Worm (Caenorhabditis elegans) whole organism, L4 larva: ENCODE data around the gene rhgf-1.

ENCODE experiments used
- D1046.2 ChIP-seq: fragments of 200-800 bp; sonication (Bioruptor generic); IDR thresholded peaks from 2 replicates; pipeline ENCODE4 v1.3.6; 2022; ENCODE audit warnings: missing genetic modification characterization, missing compliant biosample characterization
- F10B5.3 ChIP-seq: sonication (generic microtip); optimal IDR thresholded peaks from 2 replicates; lab custom pipeline; 2016; ENCODE audit warnings: mild to moderate bottlenecking, missing genetic modification characterization, missing compliant biosample characterization
- F49E8.2 ChIP-seq: sonication (generic microtip); optimal IDR thresholded peaks from 2 replicates; lab custom pipeline; 2016; ENCODE audit warnings: missing compliant biosample characterization, mild to moderate bottlenecking, missing genetic modification characterization, borderline replicate concordance
- T26A8.4 ChIP-seq: fragments of 200-800 bp; sonication (Bioruptor generic); IDR thresholded peaks from 2 replicates; pipeline ENCODE4 v1.3.6; 2022; ENCODE audit warnings: missing genetic modification characterization, missing compliant biosample characterization
- Y48G9A.11 ChIP-seq: fragments of 200-800 bp; sonication (Bioruptor generic); IDR thresholded peaks from 2 replicates; pipeline ENCODE4 v1.3.6; 2022; ENCODE audit warnings: missing genetic modification reagents, missing genetic modification characterization, missing compliant biosample characterization
- ceh-20 ChIP-seq: fragments of 200-800 bp; sonication (Bioruptor generic); IDR thresholded peaks from 2 replicates; pipeline ENCODE4 v1.3.6; 2022; ENCODE audit warnings: missing genetic modification reagents, missing genetic modification characterization, missing compliant biosample characterization
- cey-2 ChIP-seq: sonication (generic microtip); optimal IDR thresholded peaks from 3 replicates; lab custom pipeline; 2017; ENCODE audit warnings: missing genetic modification characterization, mild to moderate bottlenecking, missing compliant biosample characterization, antibody characterized with exemption, borderline replicate concordance; ENCODE audit not compliant: insufficient read depth
- ctbp-1 ChIP-seq: fragments of 200-800 bp; sonication (Bioruptor generic); IDR thresholded peaks from 2 replicates; pipeline ENCODE4 v1.3.6; 2022; ENCODE audit warnings: missing genetic modification reagents, missing genetic modification characterization, missing compliant biosample characterization
- daf-16 ChIP-seq, 3 experiments: sonication (generic microtip); optimal IDR thresholded peaks; 2 replicates each; lab custom pipeline; 2016 to 2017; ENCODE audit warnings: missing genetic modification characterization in 3 of 3, missing genetic modification reagents in 3 of 3, mild to moderate bottlenecking in 2 of 3, missing compliant biosample characterization in 2 of 3, missing biosample characterization in 1 of 3, moderate library complexity in 1 of 3
- dmd-6 ChIP-seq: fragments of 200-800 bp; sonication (Bioruptor generic); IDR thresholded peaks from 2 replicates; pipeline ENCODE4 v1.3.6; 2022; ENCODE audit warnings: missing genetic modification reagents, missing genetic modification characterization, missing compliant biosample characterization
- dmd-8 ChIP-seq: fragments of 200-800 bp; sonication (Bioruptor generic); IDR thresholded peaks from 2 replicates; pipeline ENCODE4 v1.3.6; 2022; ENCODE audit warnings: missing genetic modification characterization, missing compliant biosample characterization
- dpl-1 ChIP-seq: fragments of 150-350 bp; optimal IDR thresholded peaks from 2 replicates; lab custom pipeline; 2014; ENCODE audit warnings: missing biosample characterization, missing genetic modification reagents, missing genetic modification characterization
- duxl-1 ChIP-seq: sonication (generic microtip); optimal IDR thresholded peaks from 2 replicates; lab custom pipeline; 2016; ENCODE audit warnings: mild to moderate bottlenecking, missing genetic modification characterization, moderate library complexity, missing compliant biosample characterization; ENCODE audit not compliant: poor library complexity
- dve-1 ChIP-seq: sonication (generic microtip); optimal IDR thresholded peaks from 2 replicates; lab custom pipeline; 2017; ENCODE audit warnings: antibody characterized with exemption, mild to moderate bottlenecking, missing genetic modification characterization, missing compliant biosample characterization; ENCODE audit not compliant: insufficient read depth
- hif-1 ChIP-seq, 2 experiments: sonication (generic microtip); optimal IDR thresholded peaks; 2 replicates each; lab custom pipeline; 2016 to 2017; ENCODE audit warnings: missing compliant biosample characterization in 2 of 2, missing genetic modification characterization in 2 of 2, missing genetic modification reagents in 2 of 2, missing genotype in 2 of 2, mild to moderate bottlenecking in 1 of 2
- hlh-11 ChIP-seq: fragments of 200-800 bp; sonication (Bioruptor generic); optimal IDR thresholded peaks from 2 replicates; lab custom pipeline; 2018; ENCODE audit warnings: mild to moderate bottlenecking, missing genetic modification characterization, missing compliant biosample characterization
- hlh-30 ChIP-seq: sonication (generic microtip); optimal IDR thresholded peaks from 2 replicates; lab custom pipeline; 2017; ENCODE audit warnings: antibody characterized with exemption, mild to moderate bottlenecking, missing genetic modification characterization, missing compliant biosample characterization; ENCODE audit not compliant: insufficient read depth
- hmg-1.1 ChIP-seq: fragments of 200-800 bp; sonication (Bioruptor generic); IDR thresholded peaks from 2 replicates; pipeline ENCODE4 v1.3.6; 2022; ENCODE audit warnings: missing genetic modification reagents, missing genetic modification characterization, missing compliant biosample characterization
- lsy-2 ChIP-seq, 2 experiments: fragments of 150-350 bp in 1 of 2; sonication (generic microtip) in 1 of 2; optimal IDR thresholded peaks; 2 replicates each; lab custom pipeline; 2014 to 2017; ENCODE audit warnings: missing biosample characterization in 2 of 2, missing genetic modification characterization in 2 of 2
- madf-9 ChIP-seq: fragments of 200-800 bp; sonication (Bioruptor generic); conservative IDR thresholded peaks from 2 replicates; pipeline ENCODE4 v1.3.6; 2022; ENCODE audit warnings: missing genetic modification reagents, missing genetic modification characterization, missing compliant biosample characterization
- mdl-1 ChIP-seq, 2 experiments: fragments of 150-350 bp in 1 of 2; sonication (generic microtip) in 1 of 2; optimal IDR thresholded peaks; 2 replicates each; lab custom pipeline; 2014 to 2017; ENCODE audit warnings: missing biosample characterization in 2 of 2, missing genetic modification characterization in 2 of 2
- mep-1 ChIP-seq: fragments of 150-350 bp; sonication (generic microtip); optimal IDR thresholded peaks from 3 replicates; lab custom pipeline; 2014; ENCODE audit warnings: missing biosample characterization, missing genetic modification characterization
- mes-2 ChIP-seq: sonication (generic microtip); optimal IDR thresholded peaks from 2 replicates; lab custom pipeline; 2016; ENCODE audit warnings: missing genotype, mild to moderate bottlenecking, missing genetic modification characterization, missing compliant biosample characterization; ENCODE audit not compliant: poor library complexity, severe bottlenecking
- mxl-3 ChIP-seq: fragments of 200-800 bp; sonication (Bioruptor generic); optimal IDR thresholded peaks from 2 replicates; lab custom pipeline; 2018; ENCODE audit warnings: mild to moderate bottlenecking, missing genetic modification characterization, missing compliant biosample characterization
- nhr-102 ChIP-seq: sonication (generic microtip); optimal IDR thresholded peaks from 2 replicates; lab custom pipeline; 2016; ENCODE audit warnings: mild to moderate bottlenecking, missing genetic modification characterization, moderate library complexity, missing compliant biosample characterization
- nhr-11 ChIP-seq: fragments of 150-350 bp; optimal IDR thresholded peaks from 2 replicates; lab custom pipeline; 2014; ENCODE audit warnings: missing biosample characterization, missing genetic modification characterization
- nhr-111 ChIP-seq: fragments of 200-800 bp; sonication (Bioruptor generic); optimal IDR thresholded peaks from 2 replicates; lab custom pipeline; 2018; ENCODE audit warnings: mild to moderate bottlenecking, missing genetic modification characterization, missing compliant biosample characterization
- nhr-237 ChIP-seq: sonication (generic microtip); optimal IDR thresholded peaks from 2 replicates; lab custom pipeline; 2017; ENCODE audit warnings: missing biosample characterization, missing genetic modification characterization
- nhr-28 ChIP-seq: fragments of 150-350 bp; optimal IDR thresholded peaks from 2 replicates; lab custom pipeline; 2014; ENCODE audit warnings: missing biosample characterization, missing genetic modification characterization
- nhr-6 ChIP-seq: fragments of 150-350 bp; optimal IDR thresholded peaks from 2 replicates; lab custom pipeline; 2014; ENCODE audit warnings: missing biosample characterization, missing genetic modification characterization
- nhr-77 ChIP-seq: fragments of 150-350 bp; optimal IDR thresholded peaks from 2 replicates; lab custom pipeline; 2014; ENCODE audit warnings: missing biosample characterization, missing genetic modification characterization
- pha-4 ChIP-seq, 2 experiments: fragments of 150-350 bp in 1 of 2; fragments of 200-800 bp in 1 of 2; sonication (Bioruptor generic) in 1 of 2; IDR thresholded peaks in 1 of 2; optimal IDR thresholded peaks in 1 of 2; 2 replicates each; pipeline versions ENCODE4 v1.3.6 to Lab custom; 2014 to 2022; ENCODE audit warnings: missing genetic modification characterization in 2 of 2, missing genetic modification reagents in 2 of 2, missing biosample characterization in 1 of 2, missing compliant biosample characterization in 1 of 2
- php-3 ChIP-seq: fragments of 200-800 bp; sonication (Bioruptor generic); IDR thresholded peaks from 2 replicates; pipeline ENCODE4 v1.3.6; 2022; ENCODE audit warnings: missing genetic modification reagents, missing genetic modification characterization, missing compliant biosample characterization
- pqm-1 ChIP-seq: sonication (generic microtip); optimal IDR thresholded peaks from 2 replicates; lab custom pipeline; 2017; ENCODE audit warnings: missing biosample characterization, missing genetic modification characterization
- rbr-2 ChIP-seq: sonication (generic microtip); optimal IDR thresholded peaks from 2 replicates; lab custom pipeline; 2016; ENCODE audit warnings: missing genotype, missing genetic modification characterization, missing compliant biosample characterization
- tra-1 ChIP-seq: fragments of 200-800 bp; sonication (Bioruptor generic); IDR thresholded peaks from 2 replicates; pipeline ENCODE4 v1.3.6; 2022; ENCODE audit warnings: missing genetic modification reagents, missing genetic modification characterization, missing compliant biosample characterization
- vab-7 ChIP-seq: fragments of 200-800 bp; sonication (Bioruptor generic); IDR thresholded peaks from 2 replicates; pipeline ENCODE4 v1.3.6; 2022; ENCODE audit warnings: missing genetic modification reagents, missing genetic modification characterization, missing compliant biosample characterization
- zag-1 ChIP-seq: fragments of 150-350 bp; optimal IDR thresholded peaks from 2 replicates; lab custom pipeline; 2014; ENCODE audit warnings: missing biosample characterization, missing genetic modification characterization
- zip-2 ChIP-seq: fragments of 150-350 bp; optimal IDR thresholded peaks from 2 replicates; lab custom pipeline; 2014; ENCODE audit warnings: missing biosample characterization, missing genetic modification characterization

The rhgf-1 gene

DNA sequence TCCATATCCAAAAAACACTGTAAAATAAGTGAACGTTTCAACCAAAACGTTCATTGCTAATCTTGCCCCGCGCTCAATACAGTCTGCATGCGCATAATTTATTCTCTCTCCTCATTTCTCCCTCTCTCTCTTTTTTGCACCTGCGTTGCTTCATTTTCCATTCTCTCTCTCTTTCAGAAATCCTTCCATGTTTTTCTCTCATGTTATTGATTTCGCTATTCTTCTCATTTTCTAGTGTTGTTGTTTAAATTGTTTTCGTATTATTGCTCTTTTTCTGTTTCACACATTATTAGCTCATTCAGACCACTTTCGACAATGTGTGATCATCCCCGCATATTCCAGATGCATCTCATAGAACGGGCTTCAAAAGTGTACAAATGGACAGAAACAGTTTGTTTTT is 30.0 kb downstream of the rhgf-1 start, which contains the start of gene phf-31:
phf-31 (plus strand) TSS at position 301 of the 400 bp plus-strand sequence.
- TF ChIP-seq ceh-20 (GFP tag; lab: Robert Waterston, UW) (no peak), php-3 (GFP tag; lab: Robert Waterston, UW) (no peak), duxl-1 (tag; lab: Kevin White, UChicago) (no peak), mes-2 (tag; lab: Kevin White, UChicago) (no peak), nhr-6 (tag; lab: Kevin White, UChicago) (no peak), D1046.2 (no peak), nhr-102 (tag; lab: Kevin White, UChicago) (no peak), cey-2 (tag; lab: Kevin White, UChicago) (no peak), nhr-237 (no peak), zag-1 (tag; lab: Kevin White, UChicago) (no peak), Y48G9A.11 (no peak), vab-7 (no peak), F10B5.3 (no peak), dmd-8 (no peak), pha-4 (GFP tag; IDR thresholded peaks at IDR 0.05; lab: Robert Waterston, UW) (no peak), pha-4 (tag; optimal IDR thresholded peaks at IDR 0.05; lab: Kevin White, UChicago) (no peak), hif-1 (tag; optimal IDR thresholded peaks at IDR 0.05; lab: Kevin White, UChicago) (no peak), zip-2 (tag; lab: Kevin White, UChicago) (no peak), nhr-111 (no peak), dmd-6 (GFP tag; lab: Robert Waterston, UW) (no peak), F49E8.2 (tag; lab: Kevin White, UChicago) (no peak)
- TF ChIP-seq, all 104 proteins: peak for 0

DNA sequence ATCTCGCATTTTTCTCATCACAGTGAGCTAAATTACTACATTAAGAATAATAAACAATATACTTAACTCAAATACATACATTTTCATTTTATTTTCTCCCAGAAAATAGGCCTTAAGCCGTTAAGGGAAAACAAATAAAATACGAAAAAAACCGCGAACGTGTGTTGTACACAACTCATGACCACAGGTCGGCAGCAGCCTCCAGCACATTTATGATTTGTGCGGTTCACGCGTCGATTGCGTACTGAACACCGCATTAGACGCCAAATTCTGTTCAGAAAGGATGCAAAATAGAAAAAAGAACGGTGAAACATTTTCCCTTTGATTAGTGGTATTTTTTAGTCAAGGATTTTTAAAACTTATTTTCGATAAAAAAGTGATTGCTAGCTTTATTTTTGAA is 32.5 kb downstream of the rhgf-1 start:
- TF ChIP-seq mdl-1 (tag; optimal IDR thresholded peaks at IDR 0.05; lab: Kevin White, UChicago) = peak in 1 of 2 experiments; percentile 25
- TF ChIP-seq T26A8.4 (GFP tag; lab: Robert Waterston, UW) = no peak
- TF ChIP-seq F10B5.3 = no peak
- TF ChIP-seq daf-16 (GFP tag; optimal IDR thresholded peaks at IDR 0.05; lab: Kevin White, UChicago) = no peak
- TF ChIP-seq daf-16 (tag; optimal IDR thresholded peaks at IDR 0.05; lab: Kevin White, UChicago) = peak; percentile 76
- TF ChIP-seq Y48G9A.11 = no peak
- no peak for TF ChIP-seq tra-1 (GFP tag; lab: Robert Waterston, UW)
- TF ChIP-seq dve-1 (tag; lab: Kevin White, UChicago) = peak; percentile 50
- no peak for TF ChIP-seq nhr-11
- peak in 1 of 2 experiments; percentile 39 for TF ChIP-seq lsy-2 (tag; optimal IDR thresholded peaks at IDR 0.05; lab: Kevin White, UChicago)
- TF ChIP-seq hif-1 (tag; optimal IDR thresholded peaks at IDR 0.05; lab: Kevin White, UChicago) = peak in 1 of 2 experiments; percentile 56
- 0 out of 2 replicates have a peak, but pooled peaks have one; percentile 42 for TF ChIP-seq hmg-1.1
- TF ChIP-seq pha-4 (GFP tag; IDR thresholded peaks at IDR 0.05; lab: Robert Waterston, UW) = no peak
- peak; percentile 33 for TF ChIP-seq pha-4 (tag; optimal IDR thresholded peaks at IDR 0.05; lab: Kevin White, UChicago)
- peak; percentile 87 for TF ChIP-seq hlh-11
- TF ChIP-seq mxl-3 (GFP tag; lab: Kevin White, UChicago) = peak; percentile 73
- no peak for TF ChIP-seq madf-9 (GFP tag; lab: Robert Waterston, UW)
- TF ChIP-seq rbr-2 (tag; lab: Kevin White, UChicago) = peak; percentile 1
- TF ChIP-seq ctbp-1 = no peak
- peak; percentile 94 for TF ChIP-seq hlh-30 (tag; lab: Kevin White, UChicago)
- peak; percentile 64 for TF ChIP-seq nhr-77 (tag; lab: Kevin White, UChicago)
- TF ChIP-seq dmd-6 (GFP tag; lab: Robert Waterston, UW) = peak; percentile 73
- peak; percentile 66 for TF ChIP-seq mep-1 (tag; lab: Kevin White, UChicago)
- no peak for TF ChIP-seq nhr-102 (tag; lab: Kevin White, UChicago)
- TF ChIP-seq dpl-1 (GFP tag; lab: Kevin White, UChicago) = peak; percentile 38
- peak; percentile 90 for TF ChIP-seq nhr-28 (tag; lab: Kevin White, UChicago)
- peak; percentile 47 for TF ChIP-seq pqm-1 (tag; lab: Kevin White, UChicago)
- peak; percentile 28 for TF ChIP-seq nhr-6 (tag; lab: Kevin White, UChicago)
- TF ChIP-seq D1046.2 = no peak
- peak; percentile 56 for TF ChIP-seq mes-2 (tag; lab: Kevin White, UChicago)
